Fruit fly (Drosophila melanogaster) whole organism, embryonic: ENCODE measurements around the gene Indy-2.
A peak's percentile ranks its signal among the peaks of the same experiment; 100 is the strongest.

Source experiments
- Aef1 ChIP-seq: fragments of 200-800 bp; sonication (Bioruptor generic); IDR thresholded peaks from 3 replicates; pipeline ENCODE4 v1.3.6; 2022; ENCODE audit warnings: missing biosample characterization, missing genetic modification characterization
- Antp ChIP-seq: fragments of 200-800 bp; sonication (Bioruptor generic); optimal IDR thresholded peaks from 3 replicates; lab custom pipeline; 2016; ENCODE audit warnings: missing biosample characterization, missing genetic modification characterization
- Atf3 ChIP-seq: fragments of 200-800 bp; sonication (Bioruptor generic); optimal IDR thresholded peaks from 3 replicates; lab custom pipeline; 2016; ENCODE audit warnings: missing biosample characterization, missing genetic modification characterization
- B-H2 ChIP-seq: fragments of 200-800 bp; sonication (Bioruptor generic); optimal IDR thresholded peaks from 2 replicates; lab custom pipeline; 2018; ENCODE audit warnings: missing biosample characterization, mild to moderate bottlenecking, missing genetic modification characterization
- Bdp1 ChIP-seq: fragments of 200-800 bp; sonication (Bioruptor generic); optimal IDR thresholded peaks from 3 replicates; lab custom pipeline; 2016; ENCODE audit warnings: missing biosample characterization, missing genetic modification characterization
- CG10462 ChIP-seq: fragments of 200-800 bp; sonication (Bioruptor generic); optimal IDR thresholded peaks from 2 replicates; lab custom pipeline; 2016; ENCODE audit warnings: missing biosample characterization, missing genetic modification characterization
- CG11085 ChIP-seq: fragments of 200-800 bp; sonication (Bioruptor generic); IDR thresholded peaks from 2 replicates; pipeline ENCODE4 v1.3.6; 2022; ENCODE audit warnings: missing biosample characterization, missing genetic modification characterization
- CG11723 ChIP-seq: fragments of 200-800 bp; sonication (Bioruptor generic); optimal IDR thresholded peaks from 2 replicates; lab custom pipeline; 2017; ENCODE audit warnings: missing biosample characterization, mild to moderate bottlenecking, missing genetic modification characterization
- CG14860 ChIP-seq: fragments of 200-800 bp; sonication (Bioruptor generic); IDR thresholded peaks from 3 replicates; pipeline ENCODE4 v1.3.6; 2022; ENCODE audit warnings: missing biosample characterization, missing genetic modification characterization; ENCODE audit not compliant: partially characterized antibody
- CG15269 ChIP-seq: fragments of 200-800 bp; sonication (Bioruptor generic); optimal IDR thresholded peaks from 2 replicates; lab custom pipeline; 2018; ENCODE audit warnings: missing biosample characterization, mild to moderate bottlenecking, missing genetic modification characterization, moderate library complexity
- CG16779 ChIP-seq: fragments of 200-800 bp; sonication (Bioruptor generic); IDR thresholded peaks from 2 replicates; pipeline ENCODE4 v1.3.6; 2022; ENCODE audit warnings: missing biosample characterization, missing genetic modification characterization
- CG16815 ChIP-seq: fragments of 200-800 bp; sonication (Bioruptor generic); optimal IDR thresholded peaks from 3 replicates; lab custom pipeline; 2017; ENCODE audit warnings: missing biosample characterization, mild to moderate bottlenecking, missing genetic modification characterization
- CG17802 ChIP-seq: fragments of 200-800 bp; sonication (Bioruptor generic); optimal IDR thresholded peaks from 2 replicates; lab custom pipeline; 2018; ENCODE audit warnings: missing biosample characterization, mild to moderate bottlenecking, missing genetic modification characterization, moderate library complexity
- CG30431 ChIP-seq: fragments of 200-800 bp; sonication (Bioruptor generic); optimal IDR thresholded peaks from 2 replicates; lab custom pipeline; 2017; ENCODE audit warnings: missing biosample characterization, missing genetic modification characterization
- CG32532 ChIP-seq: fragments of 200-800 bp; sonication (Bioruptor generic); IDR thresholded peaks from 2 replicates; pipeline ENCODE4 v1.3.6; 2022; ENCODE audit warnings: missing biosample characterization, missing genetic modification characterization
- CG32772 ChIP-seq: fragments of 200-800 bp; sonication (Bioruptor generic); IDR thresholded peaks from 2 replicates; pipeline ENCODE4 v1.3.6; 2022; ENCODE audit warnings: missing biosample characterization, missing genetic modification characterization
- CG3838 ChIP-seq: fragments of 200-800 bp; sonication (Bioruptor generic); optimal IDR thresholded peaks from 3 replicates; lab custom pipeline; 2016; ENCODE audit warnings: missing biosample characterization, missing genetic modification characterization
- CG4707 ChIP-seq: fragments of 200-800 bp; sonication (Bioruptor generic); optimal IDR thresholded peaks from 2 replicates; lab custom pipeline; 2018; ENCODE audit warnings: missing biosample characterization, mild to moderate bottlenecking, missing genetic modification characterization, moderate library complexity
- CG6689 ChIP-seq: fragments of 200-800 bp; sonication (Bioruptor generic); IDR thresholded peaks from 2 replicates; pipeline ENCODE4 v1.3.6; 2022; ENCODE audit warnings: missing biosample characterization, missing genetic modification characterization
- CG7839 ChIP-seq: fragments of 200-800 bp; sonication (Bioruptor generic); optimal IDR thresholded peaks from 3 replicates; lab custom pipeline; 2018; ENCODE audit warnings: missing biosample characterization, mild to moderate bottlenecking, missing genetic modification characterization, moderate library complexity
- CG8924 ChIP-seq: fragments of 200-800 bp; optimal IDR thresholded peaks from 3 replicates; lab custom pipeline; 2019; ENCODE audit warnings: missing biosample characterization, mild to moderate bottlenecking, missing genetic modification characterization, moderate library complexity
- D ChIP-seq, 2 experiments: fragments of 200-800 bp in 1 of 2; fragments of >200 bp in 1 of 2; sonication (Bioruptor generic) in 1 of 2; optimal IDR thresholded peaks; 2 replicates in 1 of 2; 3 replicates in 1 of 2; lab custom pipeline; 2017; ENCODE audit warnings: mild to moderate bottlenecking in 1 of 2, missing biosample characterization in 1 of 2, missing genetic modification characterization in 1 of 2, missing genetic modification reagents in 1 of 2
- D19B ChIP-seq: fragments of 200-800 bp; sonication (Bioruptor generic); optimal IDR thresholded peaks from 2 replicates; lab custom pipeline; 2017; ENCODE audit warnings: missing biosample characterization, mild to moderate bottlenecking, missing genetic modification characterization
- Dbx ChIP-seq: fragments of 200-800 bp; sonication (Bioruptor generic); IDR thresholded peaks from 3 replicates; pipeline ENCODE4 v1.3.6; 2022; ENCODE audit warnings: missing biosample characterization, missing genetic modification characterization
- Dek ChIP-seq: fragments of 200-800 bp; sonication (Bioruptor generic); optimal IDR thresholded peaks from 3 replicates; lab custom pipeline; 2019; ENCODE audit warnings: missing biosample characterization, mild to moderate bottlenecking, missing genetic modification characterization, moderate library complexity
- Dll ChIP-seq: fragments of 200-800 bp; sonication (Bioruptor generic); IDR thresholded peaks from 4 replicates; pipeline ENCODE4 v1.3.6; 2022; ENCODE audit warnings: missing biosample characterization, missing genetic modification characterization; ENCODE audit not compliant: partially characterized antibody
- Dp ChIP-seq: fragments of 200-800 bp; sonication (Bioruptor generic); optimal IDR thresholded peaks from 2 replicates; lab custom pipeline; 2018; ENCODE audit warnings: missing biosample characterization, mild to moderate bottlenecking, missing genetic modification characterization, moderate library complexity
- Drgx ChIP-seq: fragments of 200-800 bp; sonication (Bioruptor generic); IDR thresholded peaks from 2 replicates; pipeline ENCODE4 v1.3.6; 2022; ENCODE audit warnings: missing biosample characterization, missing genetic modification characterization
- Eip74EF ChIP-seq, 2 experiments: fragments of 200-800 bp in 1 of 2; fragments of >200 bp in 1 of 2; sonication (Bioruptor generic) in 1 of 2; optimal IDR thresholded peaks; 2 replicates each; lab custom pipeline; 2017 to 2019; ENCODE audit warnings: missing biosample characterization in 2 of 2, missing genetic modification characterization in 2 of 2, mild to moderate bottlenecking in 1 of 2, moderate library complexity in 1 of 2
- Gug ChIP-seq: fragments of 200-800 bp; sonication (Bioruptor generic); IDR thresholded peaks from 4 replicates; pipeline ENCODE4 v1.3.6; 2022; ENCODE audit warnings: missing biosample characterization, missing genetic modification characterization
- Hmx ChIP-seq: fragments of 200-800 bp; sonication (Bioruptor generic); optimal IDR thresholded peaks from 2 replicates; lab custom pipeline; 2016; ENCODE audit warnings: missing biosample characterization, missing genetic modification characterization
- Mad ChIP-seq: fragments of 200-800 bp; sonication (Bioruptor generic); optimal IDR thresholded peaks from 2 replicates; lab custom pipeline; 2016; ENCODE audit warnings: missing biosample characterization, missing genetic modification characterization
- NC2β ChIP-seq: fragments of 200-800 bp; sonication (Bioruptor generic); optimal IDR thresholded peaks from 2 replicates; lab custom pipeline; 2016; ENCODE audit warnings: missing biosample characterization, missing genetic modification characterization
- Nf-YC ChIP-seq: fragments of 200-800 bp; optimal IDR thresholded peaks from 3 replicates; lab custom pipeline; 2019; ENCODE audit warnings: missing biosample characterization, mild to moderate bottlenecking, missing genetic modification characterization, moderate library complexity
- Spps ChIP-seq: fragments of 200-800 bp; sonication (Bioruptor generic); optimal IDR thresholded peaks from 2 replicates; lab custom pipeline; 2018; ENCODE audit warnings: missing biosample characterization, mild to moderate bottlenecking, missing genetic modification characterization
- Usf ChIP-seq: fragments of 200-800 bp; sonication (Bioruptor generic); optimal IDR thresholded peaks from 2 replicates; lab custom pipeline; 2017; ENCODE audit warnings: missing genotype, missing biosample characterization, missing genetic modification characterization
- caup ChIP-seq: fragments of 200-800 bp; sonication (Bioruptor generic); optimal IDR thresholded peaks from 3 replicates; lab custom pipeline; 2017; ENCODE audit warnings: missing biosample characterization, mild to moderate bottlenecking, missing genetic modification characterization, moderate library complexity; ENCODE audit not compliant: severe bottlenecking
- crp ChIP-seq, 2 experiments: fragments of 200-800 bp; sonication (Bioruptor generic); optimal IDR thresholded peaks; 2 replicates in 1 of 2; 3 replicates in 1 of 2; lab custom pipeline; 2017; ENCODE audit warnings: missing biosample characterization in 2 of 2, missing genetic modification characterization in 2 of 2, mild to moderate bottlenecking in 1 of 2, moderate library complexity in 1 of 2
- lola ChIP-seq, 3 experiments: fragments of >200 bp in 2 of 3; fragments of 200-800 bp in 1 of 3; sonication (Bioruptor generic) in 1 of 3; optimal IDR thresholded peaks; 2 replicates each; lab custom pipeline; 2017 to 2019; ENCODE audit warnings: missing biosample characterization in 3 of 3, missing genetic modification characterization in 3 of 3, mild to moderate bottlenecking in 1 of 3, moderate library complexity in 1 of 3
- lov ChIP-seq, 2 experiments: fragments of 200-800 bp in 1 of 2; fragments of >200 bp in 1 of 2; sonication (Bioruptor generic) in 1 of 2; IDR thresholded peaks in 1 of 2; optimal IDR thresholded peaks in 1 of 2; 2 replicates in 1 of 2; 3 replicates in 1 of 2; pipeline versions ENCODE4 v1.3.6 to Lab custom; 2017 to 2022; ENCODE audit warnings: missing biosample characterization in 1 of 2, missing genetic modification characterization in 1 of 2
- onecut ChIP-seq: fragments of 200-800 bp; sonication (Bioruptor generic); IDR thresholded peaks from 2 replicates; pipeline ENCODE4 v1.3.6; 2022; ENCODE audit warnings: missing biosample characterization, missing genetic modification characterization
- prd ChIP-seq, 3 experiments: fragments of >200 bp in 2 of 3; fragments of 200-800 bp in 1 of 3; sonication (Bioruptor generic) in 1 of 3; optimal IDR thresholded peaks in 2 of 3; IDR thresholded peaks in 1 of 3; 2 replicates in 2 of 3; 3 replicates in 1 of 3; pipeline versions ENCODE4 v1.3.6 to Lab custom; 2017 to 2022; ENCODE audit warnings: missing biosample characterization in 1 of 3, missing genetic modification characterization in 1 of 3
- seq ChIP-seq: fragments of 200-800 bp; sonication (Bioruptor generic); IDR thresholded peaks from 2 replicates; pipeline ENCODE4 v1.3.6; 2022; ENCODE audit warnings: missing biosample characterization, missing genetic modification characterization
- sug ChIP-seq: fragments of 200-800 bp; optimal IDR thresholded peaks from 2 replicates; lab custom pipeline; 2019; ENCODE audit warnings: missing biosample characterization, mild to moderate bottlenecking, missing genetic modification characterization, moderate library complexity
- ttk ChIP-seq: fragments of 200-800 bp; sonication (Bioruptor generic); IDR thresholded peaks from 2 replicates; pipeline ENCODE4 v2.1.2; 2022; ENCODE audit warnings: missing biosample characterization, missing genetic modification characterization
- yki ChIP-seq: fragments of >200 bp; optimal IDR thresholded peaks from 3 replicates; lab custom pipeline; 2018

Gene Indy-2

DNA sequence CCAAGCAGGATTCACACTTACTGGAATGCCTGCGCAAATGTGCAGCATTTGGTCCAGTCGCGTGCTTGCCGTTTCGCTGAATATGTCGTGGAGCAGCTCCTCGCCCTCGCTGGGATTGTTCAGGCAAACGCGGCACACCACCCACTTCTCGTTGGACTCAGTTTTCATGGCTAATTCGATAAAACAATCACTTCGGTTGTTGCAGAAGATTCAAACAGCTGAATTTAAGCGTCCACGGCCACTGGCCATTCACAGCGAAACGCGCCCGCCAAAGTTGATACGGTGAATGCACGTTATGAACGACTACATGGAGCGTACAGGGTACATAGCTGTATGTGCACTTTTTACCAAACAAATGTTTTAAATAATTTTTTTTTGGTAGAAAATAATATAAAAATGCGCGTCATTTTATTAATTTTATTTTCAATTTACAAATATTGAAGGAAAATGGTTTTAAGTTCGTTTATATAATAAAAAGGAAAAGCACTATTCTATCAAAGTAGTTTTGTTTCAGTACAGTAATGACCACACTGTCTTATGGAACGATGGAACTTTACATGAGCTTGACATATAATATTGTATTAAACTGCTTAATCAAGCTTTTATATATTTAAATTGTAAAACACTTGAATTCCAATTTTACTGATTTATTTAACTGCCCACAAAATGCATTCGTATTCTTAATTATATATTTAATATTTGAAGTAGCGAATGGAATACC lies 11.4 kb upstream of the Indy-2 start, which contains the start of gene trem (continued):
- TF ChIP-seq Spps (tag; lab: Kevin White, UChicago) (no peak), sug (peak; percentile 82), CG6689 (GFP tag; lab: Robert Waterston, UW) (peak; percentile 57; the same call in 1 of the 2 replicates), crp (GFP tag; optimal IDR thresholded peaks at IDR 0.05; lab: Kevin White, UChicago) (peak in 1 of 2 experiments; percentile 69), Nf-YC (tag; lab: Kevin White, UChicago) (peak; percentile 69), CG32532 (peak; percentile 67), B-H2 (GFP tag; lab: Kevin White, UChicago) (peak; percentile 49), Eip74EF (GFP tag; optimal IDR thresholded peaks at IDR 0.05; lab: Kevin White, UChicago) (no peak), Dll (0 out of 4 replicates have a peak, but pooled peaks have one; percentile 2), Gug (GFP tag; lab: Robert Waterston, UW) (peak; percentile 87), caup (GFP tag; lab: Kevin White, UChicago) (peak; percentile 58), Bdp1 (GFP tag; lab: Kevin White, UChicago) (peak; percentile 39), CG14860 (GFP tag; lab: Robert Waterston, UW) (no peak), Aef1 (peak; percentile 60; the same call in 2 of the 3 replicates), Antp (GFP tag; lab: Kevin White, UChicago) (peak; percentile 10), seq (0 out of 2 replicates have a peak, but pooled peaks have one; percentile 24), NC2β (GFP tag; lab: Kevin White, UChicago) (no peak), Dbx (GFP tag; lab: Robert Waterston, UW) (peak; percentile 50; the same call in 1 of the 3 replicates), lola (GFP tag; optimal IDR thresholded peaks at IDR 0.05; lab: Kevin White, UChicago) (peak in 1 of 3 experiments; percentile 86), CG3838 (peak; percentile 29), CG30431 (GFP tag; lab: Kevin White, UChicago) (peak; percentile 50), CG10462 (GFP tag; lab: Kevin White, UChicago) (peak; percentile 65), prd (optimal IDR thresholded peaks at IDR 0.05; lab: Kevin White, UChicago) (no peak), prd (GFP tag; IDR thresholded peaks at IDR 0.05; lab: Robert Waterston, UW) (peak; percentile 81), yki (lab: Kevin White, UChicago) (peak; percentile 38), Usf (peak; percentile 85), onecut (GFP tag; lab: Robert Waterston, UW) (peak; percentile 29; the same call in 1 of the 2 replicates), CG4707 (no peak), Drgx (GFP tag; lab: Robert Waterston, UW) (peak; percentile 36; the same call in 1 of the 2 replicates), CG16779 (GFP tag; lab: Robert Waterston, UW) (0 out of 2 replicates have a peak, but pooled peaks have one; percentile 35), Mad (peak; percentile 3), D19B (GFP tag; lab: Kevin White, UChicago) (peak; percentile 87), CG32772 (GFP tag; lab: Robert Waterston, UW) (peak; percentile 67; the same call in 1 of the 2 replicates), CG17802 (tag; lab: Kevin White, UChicago) (peak; percentile 41), Dp (GFP tag; lab: Kevin White, UChicago) (peak; percentile 19), CG11723 (peak; percentile 54), CG11085 (peak; percentile 56), CG15269 (tag; lab: Kevin White, UChicago) (no peak), lov (optimal IDR thresholded peaks at IDR 0.05; lab: Kevin White, UChicago) (no peak), lov (GFP tag; IDR thresholded peaks at IDR 0.05; lab: Robert Waterston, UW) (no peak), Dek (tag; lab: Kevin White, UChicago) (peak; percentile 75), ttk (GFP tag; lab: Robert Waterston, UW) (peak; percentile 50; the same call in 1 of the 2 replicates), CG7839 (tag; lab: Kevin White, UChicago) (peak; percentile 81), Hmx (peak; percentile 27), CG16815 (GFP tag; lab: Kevin White, UChicago) (peak; percentile 88), Atf3 (GFP tag; lab: Kevin White, UChicago) (no peak), CG8924 (peak; percentile 79), D (optimal IDR thresholded peaks at IDR 0.05; lab: Kevin White, UChicago) (no peak), D (GFP tag; optimal IDR thresholded peaks at IDR 0.05; lab: Kevin White, UChicago) (peak; percentile 61)
